Fruit fly (Drosophila melanogaster): ENCODE measurements around the gene CG31816.
A peak's percentile ranks its signal among the peaks of the same experiment; 100 is the strongest.

Gene CG31816

dm6 chr2L:16498100-16498499 is 44.2 kb upstream of the CG31816 start (continued):
- TF ChIP-seq Met (GFP tag; optimal IDR thresholded peaks at IDR 0.05) (peak; percentile 43), CG1621 (tag; optimal IDR thresholded peaks at IDR 0.05) (no peak), svp (GFP tag) (peak; percentile 67), CG11762 (GFP tag; optimal IDR thresholded peaks at IDR 0.05; ENCODE audit: insufficient read depth) (peak; percentile 6), Sox14 (GFP tag; optimal IDR thresholded peaks at IDR 0.05) (peak; percentile 46), CG34406 (GFP tag; optimal IDR thresholded peaks at IDR 0.05) (no peak), Blimp-1 (GFP tag; optimal IDR thresholded peaks at IDR 0.05) (no peak), CG8632 (GFP tag; optimal IDR thresholded peaks at IDR 0.05) (peak; percentile 28), CG6854 (GFP tag; optimal IDR thresholded peaks at IDR 0.05) (no peak), eg (GFP tag; IDR thresholded peaks at IDR 0.05) (peak; percentile 77), topi (GFP tag; optimal IDR thresholded peaks at IDR 0.05) (peak; percentile 38), vri (GFP tag; optimal IDR thresholded peaks at IDR 0.05) (no peak), CG3032 (tag; optimal IDR thresholded peaks at IDR 0.05) (no peak), ss (GFP tag; optimal IDR thresholded peaks at IDR 0.05) (no peak), lz (GFP tag; optimal IDR thresholded peaks at IDR 0.05) (peak; percentile 57), CG11294 (GFP tag; IDR thresholded peaks at IDR 0.05) (peak; percentile 64), CG8319 (GFP tag; optimal IDR thresholded peaks at IDR 0.05) (no peak), Hr39 (GFP tag; optimal IDR thresholded peaks at IDR 0.05) (peak; percentile 50), CG32006 (GFP tag; optimal IDR thresholded peaks at IDR 0.05) (peak; percentile 65), dac (GFP tag; optimal IDR thresholded peaks at IDR 0.05) (no peak), CG9139 (GFP tag; optimal IDR thresholded peaks at IDR 0.05) (no peak), CG4318 (GFP tag; optimal IDR thresholded peaks at IDR 0.05) (no peak), Eip93F (GFP tag; optimal IDR thresholded peaks at IDR 0.05) (no peak), net (GFP tag; optimal IDR thresholded peaks at IDR 0.05) (peak; percentile 29), salr (GFP tag; optimal IDR thresholded peaks at IDR 0.05) (peak in 1 of 2 experiments; percentile 41), CG6808 (GFP tag; optimal IDR thresholded peaks at IDR 0.05) (no peak), CG8119 (GFP tag; IDR thresholded peaks at IDR 0.05) (peak; percentile 73), Ets21C (GFP tag; optimal IDR thresholded peaks at IDR 0.05) (peak; percentile 40), CG10669 (GFP tag; optimal IDR thresholded peaks at IDR 0.05) (no peak), CG10631 (GFP tag; optimal IDR thresholded peaks at IDR 0.05) (peak; percentile 52), pdm3 (GFP tag; optimal IDR thresholded peaks at IDR 0.05) (peak; percentile 70), CG3919 (GFP tag; optimal IDR thresholded peaks at IDR 0.05) (peak; percentile 26)

- no peak for TF ChIP-seq CG32006 (GFP tag; optimal IDR thresholded peaks at IDR 0.05)
- no peak for TF ChIP-seq CG11294 (GFP tag; IDR thresholded peaks at IDR 0.05)
- no peak for TF ChIP-seq Gug (GFP tag; IDR thresholded peaks at IDR 0.05)
- no peak for TF ChIP-seq CG15336 (GFP tag; IDR thresholded peaks at IDR 0.05)
- peak; percentile 56 for TF ChIP-seq fkh (GFP tag; optimal IDR thresholded peaks at IDR 0.05)
Measured at dm6 chr2L:16499559-16499958, 42.8 kb upstream of the CG31816 start.

- TF ChIP-seq Eip75B (GFP tag; optimal IDR thresholded peaks at IDR 0.05) = peak; percentile 94
- TF ChIP-seq Eip93F (GFP tag; optimal IDR thresholded peaks at IDR 0.05) = peak; percentile 54
- peak; percentile 55 for TF ChIP-seq CG9139 (GFP tag; optimal IDR thresholded peaks at IDR 0.05)
- TF ChIP-seq vri (GFP tag; optimal IDR thresholded peaks at IDR 0.05) = peak; percentile 64
- TF ChIP-seq CG11762 (GFP tag; optimal IDR thresholded peaks at IDR 0.05; ENCODE audit: insufficient read depth) = peak; percentile 77
- TF ChIP-seq net (GFP tag; optimal IDR thresholded peaks at IDR 0.05) = peak; percentile 87
- peak; percentile 72 for TF ChIP-seq CG11902 (GFP tag; optimal IDR thresholded peaks at IDR 0.05)
- TF ChIP-seq CG31627 (GFP tag; optimal IDR thresholded peaks at IDR 0.05) = peak; percentile 87
- TF ChIP-seq fd59A (GFP tag; optimal IDR thresholded peaks at IDR 0.05) = peak; percentile 81
- peak; percentile 57 to 68 for TF ChIP-seq salr (GFP tag; optimal IDR thresholded peaks at IDR 0.05)
- peak; percentile 95 for TF ChIP-seq CG15336 (GFP tag; IDR thresholded peaks at IDR 0.05)
- peak; percentile 89 for TF ChIP-seq achi (GFP tag; optimal IDR thresholded peaks at IDR 0.05)
- TF ChIP-seq Hr4 (GFP tag; optimal IDR thresholded peaks at IDR 0.05) = peak; percentile 92
- TF ChIP-seq cyc (GFP tag; optimal IDR thresholded peaks at IDR 0.05) = peak; percentile 84
- TF ChIP-seq CG7368 (GFP tag; optimal IDR thresholded peaks at IDR 0.05) = peak; percentile 85
- peak; percentile 77 for TF ChIP-seq Sox15 (GFP tag; optimal IDR thresholded peaks at IDR 0.05)
- peak; percentile 69 for TF ChIP-seq CG16779 (tag; optimal IDR thresholded peaks at IDR 0.05)
- peak; percentile 81 for TF ChIP-seq Smox (GFP tag; optimal IDR thresholded peaks at IDR 0.05)
- TF ChIP-seq CG10631 (GFP tag; optimal IDR thresholded peaks at IDR 0.05) = peak; percentile 87
- TF ChIP-seq eg (GFP tag; IDR thresholded peaks at IDR 0.05) = peak; percentile 95
- peak; percentile 80 for TF ChIP-seq CG1621 (tag; optimal IDR thresholded peaks at IDR 0.05)
- TF ChIP-seq CG6792 (GFP tag; optimal IDR thresholded peaks at IDR 0.05) = peak; percentile 86
- peak; percentile 84 for TF ChIP-seq Sox102F (GFP tag; optimal IDR thresholded peaks at IDR 0.05)
- TF ChIP-seq CG10669 (GFP tag; optimal IDR thresholded peaks at IDR 0.05) = peak; percentile 76
- TF ChIP-seq CG8119 (GFP tag; IDR thresholded peaks at IDR 0.05) = peak; percentile 93
- TF ChIP-seq CG8319 (GFP tag; optimal IDR thresholded peaks at IDR 0.05) = peak; percentile 59
Measured at dm6 chr2L:16500469-16500868, 41.9 kb upstream of the CG31816 start.
